Worm (Caenorhabditis elegans) whole organism, L4 larva: ENCODE measurements around the gene ugt-4.
A peak's percentile ranks its signal among the peaks of the same experiment; 100 is the strongest.

Experiments used
- D1046.2 ChIP-seq: fragments of 200-800 bp; sonication (Bioruptor generic); IDR thresholded peaks from 2 replicates; pipeline ENCODE4 v1.3.6; 2022; ENCODE audit warnings: missing genetic modification characterization, missing compliant biosample characterization
- T20F7.1 ChIP-seq: fragments of 200-800 bp; sonication (Bioruptor generic); optimal IDR thresholded peaks from 2 replicates; lab custom pipeline; 2018; ENCODE audit warnings: mild to moderate bottlenecking, missing genetic modification characterization, missing compliant biosample characterization
- T26A8.4 ChIP-seq: fragments of 200-800 bp; sonication (Bioruptor generic); IDR thresholded peaks from 2 replicates; pipeline ENCODE4 v1.3.6; 2022; ENCODE audit warnings: missing genetic modification characterization, missing compliant biosample characterization
- ZK337.2 ChIP-seq: fragments of 200-800 bp; sonication (Bioruptor generic); IDR thresholded peaks from 2 replicates; pipeline ENCODE4 v1.3.6; 2022; ENCODE audit warnings: missing genetic modification reagents, missing genetic modification characterization, missing compliant biosample characterization
- aha-1 ChIP-seq: fragments of 150-350 bp; peaks from one replicate; lab custom pipeline; 2014; ENCODE audit warnings: missing biosample characterization, missing genetic modification characterization
- ama-1 ChIP-seq: fragments of 150-350 bp; optimal IDR thresholded peaks from 2 replicates; lab custom pipeline; 2014; ENCODE audit warnings: inconsistent platforms, mixed read lengths
- attf-4 ChIP-seq: sonication (generic microtip); optimal IDR thresholded peaks from 3 replicates; lab custom pipeline; 2017; ENCODE audit warnings: missing biosample characterization, missing genetic modification characterization
- ceh-28 ChIP-seq: fragments of 150-350 bp; optimal IDR thresholded peaks from 2 replicates; lab custom pipeline; 2014; ENCODE audit warnings: missing biosample characterization, missing genetic modification reagents, missing genetic modification characterization
- ceh-32 ChIP-seq: sonication (generic microtip); optimal IDR thresholded peaks from 2 replicates; lab custom pipeline; 2016; ENCODE audit warnings: mild to moderate bottlenecking, missing genetic modification characterization, missing compliant biosample characterization; ENCODE audit not compliant: poor library complexity
- ceh-44 ChIP-seq: fragments of 200-800 bp; sonication (Bioruptor generic); IDR thresholded peaks from 2 replicates; pipeline ENCODE4 v1.3.6; 2022; ENCODE audit warnings: missing genetic modification reagents, missing genetic modification characterization, missing compliant biosample characterization
- ceh-82 ChIP-seq: sonication (generic microtip); optimal IDR thresholded peaks from 2 replicates; lab custom pipeline; 2017; ENCODE audit warnings: missing biosample characterization, missing genetic modification characterization
- cey-2 ChIP-seq: sonication (generic microtip); optimal IDR thresholded peaks from 3 replicates; lab custom pipeline; 2017; ENCODE audit warnings: missing genetic modification characterization, mild to moderate bottlenecking, missing compliant biosample characterization, antibody characterized with exemption, borderline replicate concordance; ENCODE audit not compliant: insufficient read depth
- daf-12 ChIP-seq: fragments of 150-350 bp; optimal IDR thresholded peaks from 2 replicates; lab custom pipeline; 2014; ENCODE audit warnings: missing biosample characterization, missing genetic modification reagents, missing genetic modification characterization
- dve-1 ChIP-seq: sonication (generic microtip); optimal IDR thresholded peaks from 2 replicates; lab custom pipeline; 2017; ENCODE audit warnings: antibody characterized with exemption, mild to moderate bottlenecking, missing genetic modification characterization, missing compliant biosample characterization; ENCODE audit not compliant: insufficient read depth
- hif-1 ChIP-seq, 2 experiments: sonication (generic microtip); optimal IDR thresholded peaks; 2 replicates each; lab custom pipeline; 2016 to 2017; ENCODE audit warnings: missing compliant biosample characterization in 2 of 2, missing genetic modification characterization in 2 of 2, missing genetic modification reagents in 2 of 2, missing genotype in 2 of 2, mild to moderate bottlenecking in 1 of 2
- hlh-11 ChIP-seq: fragments of 200-800 bp; sonication (Bioruptor generic); optimal IDR thresholded peaks from 2 replicates; lab custom pipeline; 2018; ENCODE audit warnings: mild to moderate bottlenecking, missing genetic modification characterization, missing compliant biosample characterization
- hlh-30 ChIP-seq: sonication (generic microtip); optimal IDR thresholded peaks from 2 replicates; lab custom pipeline; 2017; ENCODE audit warnings: antibody characterized with exemption, mild to moderate bottlenecking, missing genetic modification characterization, missing compliant biosample characterization; ENCODE audit not compliant: insufficient read depth
- hmg-1.1 ChIP-seq: fragments of 200-800 bp; sonication (Bioruptor generic); IDR thresholded peaks from 2 replicates; pipeline ENCODE4 v1.3.6; 2022; ENCODE audit warnings: missing genetic modification reagents, missing genetic modification characterization, missing compliant biosample characterization
- lin-13 ChIP-seq: fragments of 150-350 bp; optimal IDR thresholded peaks from 2 replicates; lab custom pipeline; 2014; ENCODE audit warnings: missing biosample characterization, missing genetic modification reagents, missing genetic modification characterization
- lin-38 ChIP-seq: fragments of 200-800 bp; sonication (Bioruptor generic); IDR thresholded peaks from 2 replicates; pipeline ENCODE4 v1.3.6; 2022; ENCODE audit warnings: missing genetic modification reagents, missing genetic modification characterization, missing compliant biosample characterization
- lir-3 ChIP-seq: sonication (generic microtip); optimal IDR thresholded peaks from 2 replicates; lab custom pipeline; 2016; ENCODE audit warnings: mild to moderate bottlenecking, missing genetic modification characterization, missing compliant biosample characterization
- madf-5 ChIP-seq, 2 experiments: fragments of 200-800 bp; sonication (Bioruptor generic); IDR thresholded peaks; 2 replicates each; pipeline ENCODE4 v1.3.6; 2022; ENCODE audit warnings: missing compliant biosample characterization in 2 of 2, missing genetic modification characterization in 2 of 2
- mdl-1 ChIP-seq, 2 experiments: fragments of 150-350 bp in 1 of 2; sonication (generic microtip) in 1 of 2; optimal IDR thresholded peaks; 2 replicates each; lab custom pipeline; 2014 to 2017; ENCODE audit warnings: missing biosample characterization in 2 of 2, missing genetic modification characterization in 2 of 2
- mdt-29 ChIP-seq: fragments of 200-800 bp; sonication (Bioruptor generic); IDR thresholded peaks from 2 replicates; pipeline ENCODE4 v1.3.6; 2022; ENCODE audit warnings: missing genetic modification reagents, missing genetic modification characterization, missing compliant biosample characterization
- mes-2 ChIP-seq: sonication (generic microtip); optimal IDR thresholded peaks from 2 replicates; lab custom pipeline; 2016; ENCODE audit warnings: missing genotype, mild to moderate bottlenecking, missing genetic modification characterization, missing compliant biosample characterization; ENCODE audit not compliant: poor library complexity, severe bottlenecking
- nhr-102 ChIP-seq: sonication (generic microtip); optimal IDR thresholded peaks from 2 replicates; lab custom pipeline; 2016; ENCODE audit warnings: mild to moderate bottlenecking, missing genetic modification characterization, moderate library complexity, missing compliant biosample characterization
- nhr-25 ChIP-seq: sonication (generic microtip); optimal IDR thresholded peaks from 2 replicates; lab custom pipeline; 2017; ENCODE audit warnings: missing genetic modification characterization, mild to moderate bottlenecking, missing compliant biosample characterization, antibody characterized with exemption, moderate library complexity, borderline replicate concordance; ENCODE audit not compliant: insufficient read depth
- nhr-28 ChIP-seq: fragments of 150-350 bp; optimal IDR thresholded peaks from 2 replicates; lab custom pipeline; 2014; ENCODE audit warnings: missing biosample characterization, missing genetic modification characterization
- nhr-41 ChIP-seq: fragments of 200-800 bp; sonication (Bioruptor generic); IDR thresholded peaks from 2 replicates; pipeline ENCODE4 v1.3.6; 2022; ENCODE audit warnings: missing genetic modification reagents, missing genetic modification characterization, missing compliant biosample characterization
- nhr-76 ChIP-seq: fragments of 150-350 bp; optimal IDR thresholded peaks from 2 replicates; lab custom pipeline; 2014; ENCODE audit warnings: missing biosample characterization, missing genetic modification characterization
- nhr-77 ChIP-seq: fragments of 150-350 bp; optimal IDR thresholded peaks from 2 replicates; lab custom pipeline; 2014; ENCODE audit warnings: missing biosample characterization, missing genetic modification characterization
- pha-4 ChIP-seq, 2 experiments: fragments of 150-350 bp in 1 of 2; fragments of 200-800 bp in 1 of 2; sonication (Bioruptor generic) in 1 of 2; IDR thresholded peaks in 1 of 2; optimal IDR thresholded peaks in 1 of 2; 2 replicates each; pipeline versions ENCODE4 v1.3.6 to Lab custom; 2014 to 2022; ENCODE audit warnings: missing genetic modification characterization in 2 of 2, missing genetic modification reagents in 2 of 2, missing biosample characterization in 1 of 2, missing compliant biosample characterization in 1 of 2
- php-3 ChIP-seq: fragments of 200-800 bp; sonication (Bioruptor generic); IDR thresholded peaks from 2 replicates; pipeline ENCODE4 v1.3.6; 2022; ENCODE audit warnings: missing genetic modification reagents, missing genetic modification characterization, missing compliant biosample characterization
- pqm-1 ChIP-seq: sonication (generic microtip); optimal IDR thresholded peaks from 2 replicates; lab custom pipeline; 2017; ENCODE audit warnings: missing biosample characterization, missing genetic modification characterization
- rbr-2 ChIP-seq: sonication (generic microtip); optimal IDR thresholded peaks from 2 replicates; lab custom pipeline; 2016; ENCODE audit warnings: missing genotype, missing genetic modification characterization, missing compliant biosample characterization
- set-16 ChIP-seq: fragments of 200-800 bp; sonication (Bioruptor generic); IDR thresholded peaks from 2 replicates; pipeline ENCODE4 v1.3.6; 2022; ENCODE audit warnings: missing genetic modification reagents, missing genetic modification characterization, missing compliant biosample characterization
- snpc-1.2 ChIP-seq: fragments of 200-800 bp; sonication (Bioruptor generic); IDR thresholded peaks from 2 replicates; pipeline ENCODE4 v1.3.6; 2022; ENCODE audit warnings: missing genetic modification reagents, missing genetic modification characterization, missing compliant biosample characterization
- spr-1 ChIP-seq: sonication (generic microtip); optimal IDR thresholded peaks from 2 replicates; lab custom pipeline; 2016; ENCODE audit warnings: mild to moderate bottlenecking, missing genetic modification characterization, missing compliant biosample characterization
- tag-97 ChIP-seq: fragments of 200-800 bp; sonication (Bioruptor generic); IDR thresholded peaks from 2 replicates; pipeline ENCODE4 v1.3.6; 2022; ENCODE audit warnings: missing genetic modification characterization, missing compliant biosample characterization
- unc-39 ChIP-seq: sonication (generic microtip); optimal IDR thresholded peaks from 2 replicates; lab custom pipeline; 2017; ENCODE audit warnings: missing biosample characterization, missing genetic modification characterization
- unc-62 ChIP-seq, 3 experiments: fragments of 150-350 bp in 1 of 3; sonication (generic microtip); optimal IDR thresholded peaks in 2 of 3; peaks in 1 of 3; 1 replicate in 1 of 3; 2 replicates in 2 of 3; lab custom pipeline; 2014 to 2017; ENCODE audit warnings: missing biosample characterization in 3 of 3, missing genetic modification characterization in 3 of 3, missing genetic modification reagents in 3 of 3, missing genotype in 1 of 3
- vab-7 ChIP-seq: fragments of 200-800 bp; sonication (Bioruptor generic); IDR thresholded peaks from 2 replicates; pipeline ENCODE4 v1.3.6; 2022; ENCODE audit warnings: missing genetic modification reagents, missing genetic modification characterization, missing compliant biosample characterization
- zip-11 ChIP-seq: fragments of 200-800 bp; sonication (Bioruptor generic); IDR thresholded peaks from 2 replicates; pipeline ENCODE4 v1.3.6; 2022; ENCODE audit warnings: missing genetic modification characterization, missing compliant biosample characterization

Gene ugt-4

DNA sequence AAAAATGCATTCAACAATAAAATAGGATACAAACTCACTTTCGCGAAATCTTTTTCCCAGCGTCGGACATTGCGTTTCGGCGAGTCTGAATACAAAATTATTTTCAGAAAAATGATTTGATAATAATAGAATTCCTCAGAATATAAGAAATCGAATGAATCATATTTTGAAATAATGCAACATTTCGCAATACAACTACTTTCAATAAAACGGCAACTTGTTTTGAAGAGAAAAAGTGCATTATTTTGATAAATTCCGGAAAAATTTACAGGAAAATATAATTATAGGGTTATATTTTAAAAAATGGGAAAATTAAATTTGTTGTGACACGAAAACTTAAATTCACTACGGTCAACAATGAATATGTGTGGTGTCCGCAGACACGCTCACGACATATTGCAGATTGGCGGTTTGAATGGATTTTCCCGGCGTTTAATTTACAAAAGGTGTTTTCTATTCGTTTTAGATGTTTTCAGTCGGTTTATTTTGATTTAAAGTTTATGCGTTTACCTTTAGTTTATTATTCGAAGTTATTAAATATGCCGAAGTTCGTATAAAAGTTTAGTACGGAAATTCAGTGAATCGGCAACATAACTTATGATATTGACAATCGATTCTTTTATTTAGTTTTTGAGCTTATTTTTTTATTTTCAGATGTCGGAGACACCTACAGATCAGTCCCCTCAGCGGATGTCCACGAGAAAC lies 31.7 kb downstream of the ugt-4 start, which contains the start of the genes abcf-1 and scc-3 (continued):
- no peak for TF ChIP-seq ama-1 (lab: Kevin White, UChicago)
- TF ChIP-seq php-3, result no peak
- no peak for TF ChIP-seq unc-62 (GFP tag; optimal IDR thresholded peaks at IDR 0.05 in 1 of 2; lab: Kevin White, UChicago)
- no peak for TF ChIP-seq unc-62 (tag; optimal IDR thresholded peaks at IDR 0.05; lab: Kevin White, UChicago)
- TF ChIP-seq hlh-30 (tag; lab: Kevin White, UChicago), result peak; percentile 23
- TF ChIP-seq nhr-25 (tag; lab: Kevin White, UChicago), result no peak
- no peak for TF ChIP-seq nhr-28 (tag; lab: Kevin White, UChicago)
- TF ChIP-seq hlh-11, result no peak
- no peak for TF ChIP-seq dve-1
- TF ChIP-seq nhr-41, result no peak
- TF ChIP-seq ceh-32 (tag; lab: Kevin White, UChicago), result no peak
- TF ChIP-seq vab-7 (GFP tag; lab: Robert Waterston, UW), result no peak
- no peak for TF ChIP-seq lin-38 (GFP tag; lab: Robert Waterston, UW)
- TF ChIP-seq mes-2 (tag; lab: Kevin White, UChicago), result no peak
- peak; percentile 27 for TF ChIP-seq T20F7.1 (GFP tag; lab: Kevin White, UChicago)
- no peak for TF ChIP-seq cey-2

DNA sequence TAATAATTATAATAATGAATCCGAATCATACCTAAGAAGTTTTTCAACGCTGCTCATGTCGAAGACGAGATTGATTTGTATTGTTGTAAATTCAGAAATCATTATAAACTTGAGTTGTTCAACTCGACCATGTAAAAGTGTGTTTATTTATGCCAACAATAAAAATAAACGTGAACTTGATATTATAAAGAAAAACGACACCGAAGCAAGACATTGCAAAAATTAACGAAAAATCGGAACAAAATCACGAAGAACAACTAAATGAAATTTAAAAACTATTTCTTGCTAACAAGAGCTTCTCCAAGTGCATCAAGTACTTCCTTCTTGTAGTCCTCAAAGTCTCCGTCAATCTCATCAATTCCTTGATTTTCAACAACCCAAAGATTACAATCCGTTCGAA lies 34.2 kb downstream of the ugt-4 start, which contains the start of gene F18E2.15:
F18E2.15 (minus strand) TSS at position 101 of the 400 bp plus-strand sequence.
- TF ChIP-seq rbr-2 (tag; lab: Kevin White, UChicago), result no peak
- no peak for TF ChIP-seq D1046.2
- no peak for TF ChIP-seq unc-62 (GFP tag; optimal IDR thresholded peaks at IDR 0.05 in 1 of 2; lab: Kevin White, UChicago)
- TF ChIP-seq unc-62 (tag; optimal IDR thresholded peaks at IDR 0.05; lab: Kevin White, UChicago), result no peak
- no peak for TF ChIP-seq madf-5 (GFP tag; IDR thresholded peaks at IDR 0.05; lab: Robert Waterston, UW)
- TF ChIP-seq unc-39 (tag; lab: Kevin White, UChicago), result no peak
- TF ChIP-seq tag-97 (GFP tag; lab: Robert Waterston, UW), result no peak
- TF ChIP-seq ceh-82 (tag; lab: Kevin White, UChicago), result no peak
- TF ChIP-seq hmg-1.1 (GFP tag; lab: Robert Waterston, UW), result no peak
- TF ChIP-seq php-3, result no peak
- no peak for TF ChIP-seq mdl-1 (tag; optimal IDR thresholded peaks at IDR 0.05; lab: Kevin White, UChicago)
- no peak for TF ChIP-seq nhr-102
- TF ChIP-seq nhr-77 (tag; lab: Kevin White, UChicago), result no peak

DNA sequence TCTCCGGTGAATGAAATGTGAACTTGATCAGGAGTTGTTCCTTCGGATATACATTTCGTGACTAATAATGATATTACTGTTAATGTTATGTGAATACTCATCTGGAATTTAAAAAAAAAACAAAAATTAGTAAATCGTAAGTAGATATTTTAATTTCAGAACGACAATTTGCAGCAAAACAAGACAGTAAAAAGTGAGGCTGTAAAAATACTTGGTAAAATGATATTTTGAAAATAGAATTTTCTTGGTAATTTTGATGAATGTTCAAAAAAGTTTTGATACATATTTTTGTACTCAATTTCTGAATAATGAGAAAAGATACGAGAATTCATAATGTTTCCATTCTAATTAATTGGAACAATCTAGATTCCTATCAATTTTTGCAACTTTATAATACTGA lies 35.5 kb downstream of the ugt-4 start, which contains the start of gene papl-1:
papl-1 (minus strand) TSS at position 101 of the 400 bp plus-strand sequence.
- TF ChIP-seq dve-1 (no peak), unc-39 (tag; lab: Kevin White, UChicago) (no peak), lin-13 (no peak)
- TF ChIP-seq, all 104 proteins: peak for 0

DNA sequence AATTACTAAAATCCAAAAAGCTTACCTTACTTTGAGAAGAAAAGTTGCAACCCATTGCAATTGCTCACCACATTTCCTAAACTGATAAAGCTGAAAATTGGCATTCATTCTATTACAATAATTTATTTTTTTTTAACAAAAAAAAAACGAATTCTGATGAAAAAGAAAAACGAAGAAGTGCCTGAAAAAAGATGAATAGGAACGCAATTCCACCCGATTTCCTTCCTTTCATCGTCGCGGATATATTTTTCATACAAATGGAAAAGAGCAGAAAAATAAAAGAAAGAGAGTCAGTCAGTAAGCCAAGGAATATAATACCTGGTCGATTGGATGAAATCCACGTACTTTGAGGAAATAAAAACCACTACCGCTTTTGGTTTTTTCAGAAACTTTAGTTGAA lies 40.3 kb downstream of the ugt-4 start, which contains the start of gene gpa-13:
gpa-13 (minus strand) TSS at position 101 of the 400 bp plus-strand sequence.
- TF ChIP-seq lin-13, result no peak
- TF ChIP-seq ceh-44, result no peak
- TF ChIP-seq mes-2 (tag; lab: Kevin White, UChicago), result no peak
- TF ChIP-seq aha-1 (tag; lab: Kevin White, UChicago), result no peak
- no peak for TF ChIP-seq set-16 (GFP tag; lab: Robert Waterston, UW)
- no peak for TF ChIP-seq pqm-1 (tag; lab: Kevin White, UChicago)
- TF ChIP-seq lir-3 (tag; lab: Kevin White, UChicago), result no peak
- no peak for TF ChIP-seq pha-4 (GFP tag; IDR thresholded peaks at IDR 0.05; lab: Robert Waterston, UW)
- TF ChIP-seq pha-4 (tag; optimal IDR thresholded peaks at IDR 0.05; lab: Kevin White, UChicago), result no peak
- TF ChIP-seq mdt-29 (GFP tag; lab: Robert Waterston, UW), result no peak
- no peak for TF ChIP-seq daf-12 (tag; lab: Kevin White, UChicago)
- no peak for TF ChIP-seq hif-1 (tag; optimal IDR thresholded peaks at IDR 0.05; lab: Kevin White, UChicago)
- TF ChIP-seq attf-4, result no peak
- TF ChIP-seq nhr-76 (tag; lab: Kevin White, UChicago), result no peak
- TF ChIP-seq zip-11 (GFP tag; lab: Robert Waterston, UW), result no peak
- no peak for TF ChIP-seq snpc-1.2 (GFP tag; lab: Robert Waterston, UW)
- no peak for TF ChIP-seq ceh-28 (tag; lab: Kevin White, UChicago)
- no peak for TF ChIP-seq ZK337.2
- TF ChIP-seq T26A8.4 (GFP tag; lab: Robert Waterston, UW), result no peak
- TF ChIP-seq spr-1 (tag; lab: Kevin White, UChicago), result no peak
